Fruit fly (Drosophila melanogaster) whole organism, embryonic: Measurements from ENCODE around the gene GstD4.

Experiments used
- chif ChIP-seq, 2 experiments: fragments of 200-800 bp; sonication (Bioruptor generic); optimal IDR thresholded peaks; 3 replicates each; lab custom pipeline; 2016; ENCODE audit warnings: missing biosample characterization in 2 of 2, missing genetic modification characterization in 2 of 2
- chn ChIP-seq: fragments of 200-800 bp; sonication (Bioruptor generic); optimal IDR thresholded peaks from 2 replicates; lab custom pipeline; 2016; ENCODE audit warnings: missing biosample characterization, missing genetic modification characterization

- no peak for TF ChIP-seq chif (GFP tag; optimal IDR thresholded peaks at IDR 0.05; lab: Kevin White, UChicago)
- TF ChIP-seq chn (GFP tag; lab: Kevin White, UChicago) = no peak
These were observed 10.4 kb downstream of the GstD4 start for dm6 chr3R:12384274-12384673.
